Fruit fly (Drosophila melanogaster): ENCODE results near the gene nol.

Gene nol

DNA sequence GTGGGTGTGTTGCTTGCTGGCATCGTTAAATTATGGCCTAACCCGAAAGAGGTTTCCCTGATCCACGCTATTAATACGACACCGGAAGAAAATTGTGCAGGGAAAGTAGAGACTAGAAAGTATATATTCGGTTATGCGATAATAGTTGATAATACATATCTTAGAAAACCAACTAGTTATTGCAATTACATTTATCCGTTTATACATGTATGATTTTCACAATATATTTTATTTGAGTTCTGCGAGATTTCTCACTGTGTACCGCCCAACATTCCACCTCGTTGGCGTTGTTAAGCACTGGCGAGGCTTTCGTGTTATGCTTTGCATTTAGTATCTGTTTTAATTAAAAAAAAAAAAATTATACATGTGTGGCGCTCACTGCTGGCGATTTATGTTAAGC is 24.7 kb downstream of the nol start (continued):
- peak; percentile 14 for TF ChIP-seq CG6808 (GFP tag; optimal IDR thresholded peaks at IDR 0.05)
- no peak for TF ChIP-seq dac (GFP tag; optimal IDR thresholded peaks at IDR 0.05)
- peak; percentile 32 for TF ChIP-seq esn (GFP tag; optimal IDR thresholded peaks at IDR 0.05)
- no peak for TF ChIP-seq Ets21C (GFP tag; optimal IDR thresholded peaks at IDR 0.05)
- TF ChIP-seq CG6792 (GFP tag; optimal IDR thresholded peaks at IDR 0.05), result no peak
- TF ChIP-seq net (GFP tag; optimal IDR thresholded peaks at IDR 0.05), result peak; percentile 57
- TF ChIP-seq topi (GFP tag; optimal IDR thresholded peaks at IDR 0.05), result peak; percentile 16
- peak in 1 of 2 experiments; percentile 35 for TF ChIP-seq salr (GFP tag; optimal IDR thresholded peaks at IDR 0.05)
- TF ChIP-seq CG4318 (GFP tag; optimal IDR thresholded peaks at IDR 0.05), result peak; percentile 38
- TF ChIP-seq vri (GFP tag; optimal IDR thresholded peaks at IDR 0.05), result no peak
- peak; percentile 53 for TF ChIP-seq CG10631 (GFP tag; optimal IDR thresholded peaks at IDR 0.05)
- TF ChIP-seq ss (GFP tag; optimal IDR thresholded peaks at IDR 0.05), result no peak
- peak; percentile 5 for TF ChIP-seq CG3032 (tag; optimal IDR thresholded peaks at IDR 0.05)
- TF ChIP-seq CG7368 (GFP tag; optimal IDR thresholded peaks at IDR 0.05), result no peak
- no peak for TF ChIP-seq Sox102F (GFP tag; optimal IDR thresholded peaks at IDR 0.05)
- peak; percentile 60 for TF ChIP-seq CG11294 (GFP tag; IDR thresholded peaks at IDR 0.05)
- peak; percentile 9 for TF ChIP-seq Sox14 (GFP tag; optimal IDR thresholded peaks at IDR 0.05)
- peak; percentile 82; the same call in 2 of the 3 replicates for TF ChIP-seq CG8119 (GFP tag; IDR thresholded peaks at IDR 0.05)

DNA sequence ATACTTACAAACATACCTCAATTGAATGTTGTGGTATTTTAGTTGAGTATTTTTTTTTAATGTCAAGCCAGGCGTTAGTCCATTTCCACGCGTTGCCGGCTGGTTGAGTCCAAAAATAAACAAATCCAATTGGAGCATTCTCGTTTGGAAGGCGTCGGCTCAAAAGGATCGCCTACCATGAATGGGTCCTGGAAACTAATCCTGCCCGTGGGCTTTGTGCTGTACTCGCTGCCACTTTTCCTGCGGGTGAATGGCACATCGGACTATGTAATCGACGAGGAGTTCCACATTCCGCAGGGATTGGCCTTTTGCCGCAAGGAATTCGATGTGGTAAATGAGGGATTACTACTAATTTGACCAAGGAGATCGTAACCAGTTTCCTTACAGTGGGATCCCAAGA is 34.3 kb downstream of the nol start, which contains the start of gene Alg10:
Gene Alg10 (plus strand): TSS at position 73 of the 400 bp plus-strand sequence.
- TF ChIP-seq CG8119 (GFP tag; IDR thresholded peaks at IDR 0.05), result no peak
- TF ChIP-seq fkh (GFP tag; optimal IDR thresholded peaks at IDR 0.05), result peak; percentile 57

DNA sequence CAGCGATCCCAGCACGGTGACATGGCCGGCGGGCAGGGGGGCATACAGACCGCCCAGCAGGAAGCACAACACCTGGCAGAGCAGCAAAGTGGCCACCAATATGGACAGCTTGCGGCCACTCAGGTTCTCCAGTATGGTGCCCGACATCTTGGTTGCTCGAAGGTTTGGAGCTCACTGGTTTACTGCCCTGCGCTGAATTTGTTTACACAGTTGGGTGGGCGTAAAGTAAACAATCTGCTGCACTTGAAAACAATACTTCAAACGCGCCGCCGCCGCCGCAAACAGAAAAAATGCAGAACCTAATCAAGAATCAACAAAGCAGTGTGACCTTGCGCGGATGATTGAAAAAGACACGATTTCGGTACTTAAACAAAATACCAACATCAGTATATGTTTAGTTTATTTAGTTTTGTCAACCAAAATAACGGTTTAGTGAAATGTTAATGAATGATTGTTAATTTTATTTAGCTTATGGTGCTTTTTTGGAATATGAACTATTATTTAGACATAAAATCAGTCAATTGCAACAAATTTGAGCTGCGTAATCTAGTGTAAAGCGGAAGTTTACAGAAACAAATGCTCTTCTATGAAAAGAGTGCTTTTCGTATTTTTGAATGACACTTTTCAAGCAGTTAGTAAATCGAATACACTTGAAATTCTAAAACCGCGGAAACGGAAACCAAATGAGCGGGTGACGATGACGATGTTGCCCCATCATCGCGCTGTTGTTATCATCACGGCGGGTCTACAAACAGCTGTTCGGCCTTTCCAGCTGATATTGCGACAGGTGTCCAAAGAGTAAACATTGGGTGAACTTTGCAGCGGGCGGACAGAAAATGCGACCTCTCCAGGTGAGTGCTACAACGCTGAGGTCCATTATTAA is 38.9 kb downstream of the nol start, which contains the start of the genes wls and Adck5:
Gene wls (minus strand): TSS at position 327 of the 883 bp plus-strand sequence.
Gene Adck5 (plus strand): TSS at position 519 of the 883 bp plus-strand sequence.
- no peak for TF ChIP-seq Sox15 (GFP tag; optimal IDR thresholded peaks at IDR 0.05)
- no peak for TF ChIP-seq Hr38 (GFP tag; optimal IDR thresholded peaks at IDR 0.05)
- peak; percentile 61 for TF ChIP-seq CG1621 (tag; optimal IDR thresholded peaks at IDR 0.05)
- TF ChIP-seq OdsH (GFP tag; optimal IDR thresholded peaks at IDR 0.05), result no peak
- TF ChIP-seq CG8319 (GFP tag; optimal IDR thresholded peaks at IDR 0.05), result peak; percentile 35
- TF ChIP-seq CG16779 (tag; optimal IDR thresholded peaks at IDR 0.05), result peak; percentile 34
- TF ChIP-seq CG8119 (GFP tag; IDR thresholded peaks at IDR 0.05), result no peak
- TF ChIP-seq CG6808 (GFP tag; optimal IDR thresholded peaks at IDR 0.05), result peak; percentile 32
- TF ChIP-seq Sox102F (GFP tag; optimal IDR thresholded peaks at IDR 0.05), result peak; percentile 70
- peak; percentile 52 for TF ChIP-seq CG8632 (GFP tag; optimal IDR thresholded peaks at IDR 0.05)
- TF ChIP-seq lz (GFP tag; optimal IDR thresholded peaks at IDR 0.05), result peak; percentile 69
- no peak for TF ChIP-seq Eip93F (GFP tag; optimal IDR thresholded peaks at IDR 0.05)
- TF ChIP-seq CG7368 (GFP tag; optimal IDR thresholded peaks at IDR 0.05), result peak; percentile 66
- 0 out of 2 replicates have a peak, but pooled peaks have one; percentile 19 for TF ChIP-seq CG15336 (GFP tag; IDR thresholded peaks at IDR 0.05)
- peak; percentile 6 for TF ChIP-seq CG11762 (GFP tag; optimal IDR thresholded peaks at IDR 0.05; ENCODE audit: insufficient read depth)
- peak; percentile 59 for TF ChIP-seq CG6792 (GFP tag; optimal IDR thresholded peaks at IDR 0.05)
- peak; percentile 32 for TF ChIP-seq Hr39 (GFP tag; optimal IDR thresholded peaks at IDR 0.05)
- no peak for TF ChIP-seq Gug (GFP tag; IDR thresholded peaks at IDR 0.05)
- TF ChIP-seq Lpt (GFP tag; optimal IDR thresholded peaks at IDR 0.05), result no peak
- TF ChIP-seq dac (GFP tag; optimal IDR thresholded peaks at IDR 0.05), result no peak
- peak; percentile 45 for TF ChIP-seq CG9139 (GFP tag; optimal IDR thresholded peaks at IDR 0.05)
- no peak for TF ChIP-seq Ets21C (GFP tag; optimal IDR thresholded peaks at IDR 0.05)
- peak; percentile 38 for TF ChIP-seq CG31627 (GFP tag; optimal IDR thresholded peaks at IDR 0.05)
- peak; percentile 75 for TF ChIP-seq CG3919 (GFP tag; optimal IDR thresholded peaks at IDR 0.05)
- peak; percentile 87 for TF ChIP-seq Eip78C (GFP tag)
- peak; percentile 82 for TF ChIP-seq esn (GFP tag; optimal IDR thresholded peaks at IDR 0.05)
- TF ChIP-seq fkh (GFP tag; optimal IDR thresholded peaks at IDR 0.05), result peak; percentile 84
- TF ChIP-seq CG6163 (GFP tag; IDR thresholded peaks at IDR 0.05), result peak; percentile 71
- TF ChIP-seq Blimp-1 (GFP tag; optimal IDR thresholded peaks at IDR 0.05), result peak; percentile 62
- TF ChIP-seq CG34406 (GFP tag; optimal IDR thresholded peaks at IDR 0.05), result peak; percentile 67
- TF ChIP-seq topi (GFP tag; optimal IDR thresholded peaks at IDR 0.05), result peak; percentile 66
- TF ChIP-seq CG11294 (GFP tag; IDR thresholded peaks at IDR 0.05), result no peak
- TF ChIP-seq CG4318 (GFP tag; optimal IDR thresholded peaks at IDR 0.05), result no peak
- TF ChIP-seq fd59A (GFP tag; optimal IDR thresholded peaks at IDR 0.05), result no peak
- TF ChIP-seq pdm3 (GFP tag; optimal IDR thresholded peaks at IDR 0.05), result no peak
- peak; percentile 76 for TF ChIP-seq net (GFP tag; optimal IDR thresholded peaks at IDR 0.05)
- peak; percentile 67 for TF ChIP-seq CG6854 (GFP tag; optimal IDR thresholded peaks at IDR 0.05)

Data from whole organism, prepupa.